Worm (Caenorhabditis elegans) whole organism, mixed stage, embryonic: ENCODE measurements around the gene K12H6.2.

Experiments used
- ceh-39 ChIP-seq: fragments of 150-350 bp; optimal IDR thresholded peaks from 2 replicates; lab custom pipeline; 2014; ENCODE audit warnings: missing biosample characterization, missing genetic modification characterization
- ham-2 ChIP-seq: fragments of 200-800 bp; sonication (Bioruptor generic); optimal IDR thresholded peaks from 2 replicates; lab custom pipeline; 2018; ENCODE audit warnings: mild to moderate bottlenecking, missing genetic modification characterization, missing compliant biosample characterization
- hlh-1 ChIP-seq: fragments of 150-350 bp; optimal IDR thresholded peaks from 2 replicates; lab custom pipeline; 2014; ENCODE audit warnings: missing biosample characterization, missing genetic modification reagents, missing genetic modification characterization
- nhr-237 ChIP-seq: fragments of 150-350 bp; optimal IDR thresholded peaks from 2 replicates; lab custom pipeline; 2014; ENCODE audit warnings: missing biosample characterization, missing genetic modification characterization
- unc-62 ChIP-seq: fragments of 150-350 bp; optimal IDR thresholded peaks from 2 replicates; lab custom pipeline; 2014; ENCODE audit warnings: missing biosample characterization, missing genetic modification reagents, missing genetic modification characterization

ce11 chrII:2777846-2778245 lies 37.5 kb downstream of the K12H6.2 start, which contains the start of gene F08D12.4:
- no peak for TF ChIP-seq unc-62 (GFP tag; lab: Kevin White, UChicago)
- TF ChIP-seq ham-2 (GFP tag; lab: Kevin White, UChicago): no peak
- no peak for TF ChIP-seq ceh-39
- TF ChIP-seq nhr-237: no peak
- TF ChIP-seq hlh-1 (tag; lab: Kevin White, UChicago): no peak
